Worm (Caenorhabditis elegans) whole organism, L1 larva: Measurements from ENCODE around the gene F49C5.12.

Source experiments
- C16A3.4 ChIP-seq: fragments of 150-350 bp; optimal IDR thresholded peaks from 2 replicates; lab custom pipeline; 2014; ENCODE audit warnings: missing biosample characterization, missing genetic modification characterization
- F16B12.6 ChIP-seq: fragments of 150-350 bp; optimal IDR thresholded peaks from 2 replicates; lab custom pipeline; 2014; ENCODE audit warnings: missing biosample characterization, missing genetic modification characterization
- Y116A8C.19 ChIP-seq: sonication (generic microtip); optimal IDR thresholded peaks from 2 replicates; lab custom pipeline; 2016; ENCODE audit warnings: missing compliant biosample characterization, missing genetic modification characterization, borderline replicate concordance
- alr-1 ChIP-seq: fragments of 200-800 bp; sonication (Bioruptor generic); optimal IDR thresholded peaks from 2 replicates; lab custom pipeline; 2018; ENCODE audit warnings: borderline replicate concordance, mild to moderate bottlenecking, missing genetic modification characterization, missing compliant biosample characterization
- ama-1 ChIP-seq: fragments of 150-350 bp; optimal IDR thresholded peaks from 2 replicates; lab custom pipeline; 2014
- blmp-1 ChIP-seq: fragments of 150-350 bp; optimal IDR thresholded peaks from 2 replicates; lab custom pipeline; 2014; ENCODE audit warnings: missing biosample characterization, missing genetic modification characterization
- ceh-8 ChIP-seq: fragments of 200-800 bp; sonication (Bioruptor generic); optimal IDR thresholded peaks from 2 replicates; lab custom pipeline; 2018; ENCODE audit warnings: mild to moderate bottlenecking, missing genetic modification characterization, moderate library complexity, missing compliant biosample characterization
- ceh-82 ChIP-seq, 3 experiments: fragments of 150-350 bp in 1 of 3; sonication (generic microtip) in 2 of 3; optimal IDR thresholded peaks; 2 replicates each; lab custom pipeline; 2014 to 2017; ENCODE audit warnings: missing biosample characterization in 3 of 3, missing genetic modification characterization in 3 of 3
- ces-1 ChIP-seq: fragments of 150-350 bp; optimal IDR thresholded peaks from 2 replicates; lab custom pipeline; 2014; ENCODE audit warnings: missing biosample characterization, missing genetic modification reagents, missing genetic modification characterization
- dpl-1 ChIP-seq, 3 experiments: fragments of 150-350 bp in 2 of 3; sonication (generic microtip) in 1 of 3; optimal IDR thresholded peaks; 2 replicates each; lab custom pipeline; 2014 to 2017; ENCODE audit warnings: missing biosample characterization in 3 of 3, missing genetic modification characterization in 3 of 3, missing genetic modification reagents in 3 of 3
- dsc-1 ChIP-seq: sonication (generic microtip); optimal IDR thresholded peaks from 2 replicates; lab custom pipeline; 2016; ENCODE audit warnings: mild to moderate bottlenecking, missing genetic modification characterization, missing compliant biosample characterization
- efl-3 ChIP-seq: fragments of 200-800 bp; sonication (Bioruptor generic); optimal IDR thresholded peaks from 2 replicates; lab custom pipeline; 2018; ENCODE audit warnings: mild to moderate bottlenecking, missing genetic modification characterization, missing compliant biosample characterization
- elt-2 ChIP-seq: sonication (generic microtip); optimal IDR thresholded peaks from 2 replicates; lab custom pipeline; 2016; ENCODE audit warnings: missing genetic modification characterization, mild to moderate bottlenecking, inconsistent platforms, missing compliant biosample characterization, missing genetic modification reagents
- elt-3 ChIP-seq, 6 experiments: fragments of 150-350 bp in 1 of 6; sonication (generic microtip); optimal IDR thresholded peaks; 2 replicates each; lab custom pipeline; 2017 to 2018; ENCODE audit warnings: missing biosample characterization in 6 of 6, missing genetic modification characterization in 6 of 6, inconsistent platforms in 1 of 6
- ets-5 ChIP-seq: fragments of 200-800 bp; sonication (Bioruptor generic); IDR thresholded peaks from 2 replicates; pipeline ENCODE4 v1.3.6; 2022; ENCODE audit warnings: missing genetic modification characterization, missing compliant biosample characterization
- fkh-4 ChIP-seq: sonication (generic microtip); optimal IDR thresholded peaks from 2 replicates; lab custom pipeline; 2016; ENCODE audit warnings: missing compliant biosample characterization, missing genetic modification characterization, borderline replicate concordance
- fos-1 ChIP-seq: fragments of 150-350 bp; optimal IDR thresholded peaks from 2 replicates; lab custom pipeline; 2014; ENCODE audit warnings: missing biosample characterization, missing genetic modification characterization
- hlh-17 ChIP-seq: fragments of 200-800 bp; sonication (Bioruptor generic); optimal IDR thresholded peaks from 2 replicates; lab custom pipeline; 2018; ENCODE audit warnings: missing genetic modification characterization, mild to moderate bottlenecking, missing compliant biosample characterization, moderate library complexity, borderline replicate concordance
- irx-1 ChIP-seq: sonication (generic microtip); optimal IDR thresholded peaks from 2 replicates; lab custom pipeline; 2016; ENCODE audit warnings: missing genetic modification characterization, missing compliant biosample characterization
- lin-14 ChIP-seq: fragments of 200-800 bp; sonication (Bioruptor generic); optimal IDR thresholded peaks from 2 replicates; lab custom pipeline; 2018; ENCODE audit warnings: mild to moderate bottlenecking, missing genetic modification characterization, moderate library complexity, missing compliant biosample characterization
- lir-3 ChIP-seq: sonication (generic microtip); optimal IDR thresholded peaks from 2 replicates; lab custom pipeline; 2016; ENCODE audit warnings: mild to moderate bottlenecking, missing genetic modification characterization, moderate library complexity, missing compliant biosample characterization; ENCODE audit not compliant: poor library complexity
- nhr-11 ChIP-seq: fragments of 150-350 bp; optimal IDR thresholded peaks from 2 replicates; lab custom pipeline; 2014; ENCODE audit warnings: missing biosample characterization, missing genetic modification characterization
- nhr-12 ChIP-seq: sonication (generic microtip); optimal IDR thresholded peaks from 2 replicates; lab custom pipeline; 2017; ENCODE audit warnings: missing biosample characterization, missing genetic modification characterization
- nhr-19 ChIP-seq: fragments of 200-800 bp; sonication (Bioruptor generic); conservative IDR thresholded peaks from 2 replicates; pipeline ENCODE4 v1.3.6; 2022; ENCODE audit warnings: missing genetic modification characterization, missing compliant biosample characterization
- nhr-20 ChIP-seq: sonication (generic microtip); optimal IDR thresholded peaks from 2 replicates; lab custom pipeline; 2016; ENCODE audit warnings: mild to moderate bottlenecking, missing genetic modification characterization, missing compliant biosample characterization
- nhr-237 ChIP-seq: fragments of 150-350 bp; optimal IDR thresholded peaks from 2 replicates; lab custom pipeline; 2014; ENCODE audit warnings: missing biosample characterization, missing genetic modification characterization
- nhr-47 ChIP-seq: sonication (generic microtip); optimal IDR thresholded peaks from 2 replicates; lab custom pipeline; 2016; ENCODE audit warnings: mild to moderate bottlenecking, missing genetic modification characterization, moderate library complexity, missing compliant biosample characterization
- nhr-76 ChIP-seq: sonication (generic microtip); optimal IDR thresholded peaks from 2 replicates; lab custom pipeline; 2017; ENCODE audit warnings: missing biosample characterization, missing genetic modification characterization
- nhr-85 ChIP-seq: sonication (generic microtip); peaks from one replicate; lab custom pipeline; 2016; ENCODE audit warnings: missing genetic modification characterization, inconsistent platforms, missing compliant biosample characterization
- nhr-90 ChIP-seq: sonication (generic microtip); optimal IDR thresholded peaks from 2 replicates; lab custom pipeline; 2016; ENCODE audit warnings: mild to moderate bottlenecking, missing genetic modification characterization, missing compliant biosample characterization; ENCODE audit not compliant: poor library complexity
- pax-3 ChIP-seq: fragments of 200-800 bp; sonication (Bioruptor generic); optimal IDR thresholded peaks from 2 replicates; lab custom pipeline; 2018; ENCODE audit warnings: mild to moderate bottlenecking, missing genetic modification characterization, moderate library complexity, missing compliant biosample characterization
- skn-1 ChIP-seq: fragments of 150-350 bp; optimal IDR thresholded peaks from 2 replicates; lab custom pipeline; 2014; ENCODE audit warnings: missing biosample characterization, missing genetic modification characterization
- snpc-4 ChIP-seq: fragments of 150-350 bp; optimal IDR thresholded peaks from 2 replicates; lab custom pipeline; 2014; ENCODE audit warnings: missing biosample characterization, missing genetic modification characterization
- snu-23 ChIP-seq: sonication (generic microtip); optimal IDR thresholded peaks from 2 replicates; lab custom pipeline; 2016; ENCODE audit warnings: missing genetic modification characterization, missing compliant biosample characterization
- sox-4 ChIP-seq: sonication (generic microtip); optimal IDR thresholded peaks from 2 replicates; lab custom pipeline; 2016; ENCODE audit warnings: missing genetic modification characterization, missing compliant biosample characterization
- sptf-1 ChIP-seq: fragments of 150-350 bp; optimal IDR thresholded peaks from 2 replicates; lab custom pipeline; 2014; ENCODE audit warnings: missing biosample characterization, missing genetic modification characterization
- swsn-7 ChIP-seq: sonication (generic microtip); optimal IDR thresholded peaks from 2 replicates; lab custom pipeline; 2016; ENCODE audit warnings: missing genetic modification characterization, missing compliant biosample characterization
- tlp-1 ChIP-seq: fragments of 150-350 bp; optimal IDR thresholded peaks from 2 replicates; lab custom pipeline; 2014; ENCODE audit warnings: missing biosample characterization, missing genetic modification characterization
- unc-30 ChIP-seq: sonication (generic microtip); optimal IDR thresholded peaks from 2 replicates; lab custom pipeline; 2017; ENCODE audit warnings: missing biosample characterization, missing genetic modification characterization
- xbp-1 ChIP-seq: sonication (generic microtip); optimal IDR thresholded peaks from 2 replicates; lab custom pipeline; 2016; ENCODE audit warnings: missing genetic modification characterization, missing compliant biosample characterization
- ztf-4 ChIP-seq: fragments of 150-350 bp; optimal IDR thresholded peaks from 2 replicates; lab custom pipeline; 2014; ENCODE audit warnings: missing biosample characterization, missing genetic modification characterization

Gene F49C5.12

DNA sequence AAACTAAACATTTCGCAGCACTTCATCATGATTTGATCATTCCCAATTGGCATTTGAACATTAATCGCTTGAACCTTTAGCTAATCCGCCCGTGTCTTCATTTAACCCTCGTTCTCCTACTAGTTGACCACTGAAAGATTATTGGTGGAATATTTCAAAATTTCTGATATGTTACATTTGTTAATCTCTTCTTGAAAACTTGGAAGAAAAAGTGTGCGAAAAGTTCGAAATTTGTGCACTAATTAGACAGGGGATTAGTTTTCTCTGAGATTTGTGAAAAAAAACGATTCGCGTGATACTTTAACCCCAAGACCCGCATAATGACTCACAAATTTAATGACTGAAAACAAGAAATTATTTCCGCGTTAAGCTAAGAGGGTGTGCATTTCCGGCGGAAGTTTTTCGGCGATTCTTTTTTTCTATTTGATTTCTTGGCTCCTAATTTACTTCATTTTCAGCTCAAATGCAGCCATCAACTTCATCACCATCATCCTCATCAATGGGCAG lies 24.8 kb downstream of the F49C5.12 start, which contains the start of gene nimk-1:
Gene nimk-1 (plus strand): TSS at position 457 of the 507 bp plus-strand sequence.
- TF ChIP-seq lin-14 (no peak), nhr-19 (no peak), dsc-1 (tag; lab: Kevin White, UChicago) (peak; percentile 64)
- TF ChIP-seq, all 84 proteins: peak for 1

DNA sequence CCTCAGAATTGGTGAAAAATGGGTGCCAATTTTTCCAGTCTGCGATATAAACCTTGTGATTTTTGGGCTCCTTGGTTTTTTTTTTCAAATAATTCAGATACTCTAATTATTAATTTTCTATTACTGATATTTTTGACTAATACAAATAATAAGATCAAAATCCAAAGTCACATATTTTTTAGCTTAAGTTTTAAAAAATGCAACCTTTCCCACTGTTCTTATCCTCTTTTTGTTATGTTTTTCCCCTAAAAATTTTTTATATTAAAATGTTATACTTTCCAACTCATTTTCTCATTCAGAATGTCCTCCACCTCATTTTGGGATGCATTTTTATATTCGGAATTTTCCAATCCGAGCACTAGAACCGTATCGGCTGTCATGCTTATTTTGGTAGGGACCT lies 29.2 kb downstream of the F49C5.12 start, which contains the start of gene srx-120:
Gene srx-120 (plus strand): TSS at position 301 of the 400 bp plus-strand sequence.
- no peak for TF ChIP-seq alr-1 (tag; lab: Kevin White, UChicago)
- no peak for TF ChIP-seq nhr-19
- TF ChIP-seq nhr-90 (tag; lab: Kevin White, UChicago), result no peak
- TF ChIP-seq nhr-20 (tag; lab: Kevin White, UChicago), result no peak
- no peak for TF ChIP-seq lir-3
- no peak for TF ChIP-seq ceh-8 (GFP tag; lab: Kevin White, UChicago)
- TF ChIP-seq hlh-17 (GFP tag; lab: Kevin White, UChicago), result no peak
- TF ChIP-seq ces-1 (GFP tag; lab: Kevin White, UChicago), result no peak
- no peak for TF ChIP-seq pax-3 (tag; lab: Kevin White, UChicago)
- no peak for TF ChIP-seq nhr-76 (tag; lab: Kevin White, UChicago)
- no peak for TF ChIP-seq sptf-1 (tag; lab: Kevin White, UChicago)
- no peak for TF ChIP-seq snu-23 (GFP tag; lab: Kevin White, UChicago)
- TF ChIP-seq Y116A8C.19 (tag; lab: Kevin White, UChicago), result no peak
- no peak for TF ChIP-seq nhr-237 (tag; lab: Kevin White, UChicago)
- no peak for TF ChIP-seq C16A3.4 (tag; lab: Kevin White, UChicago)
- TF ChIP-seq tlp-1 (tag; lab: Kevin White, UChicago), result no peak
- TF ChIP-seq, all 84 proteins: peak for 0

DNA sequence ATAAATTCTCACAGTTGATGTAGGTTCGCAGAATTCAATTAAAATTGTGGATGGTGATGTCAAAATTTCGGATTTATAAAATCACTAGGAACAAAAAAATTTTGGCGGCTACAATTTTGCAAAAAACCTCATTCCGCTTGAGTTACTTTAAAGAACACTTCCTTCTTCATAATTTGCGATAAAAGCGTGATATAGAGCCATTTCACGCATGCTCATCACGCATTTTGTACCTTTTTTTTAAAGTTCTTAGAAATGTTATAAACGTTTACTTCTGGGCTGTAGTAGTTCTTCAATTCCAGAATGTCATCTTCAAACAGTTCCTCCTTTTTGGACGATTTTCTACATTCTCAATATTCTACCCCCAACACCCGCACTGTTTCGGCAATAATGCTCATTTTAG lies 32.2 kb downstream of the F49C5.12 start, which contains the start of gene srx-119:
Gene srx-119 (plus strand): TSS at position 301 of the 400 bp plus-strand sequence.
- no peak for TF ChIP-seq nhr-11 (tag; lab: Kevin White, UChicago)
- TF ChIP-seq xbp-1 (tag; lab: Kevin White, UChicago), result no peak
- TF ChIP-seq fkh-4, result no peak
- TF ChIP-seq ceh-82 (tag; optimal IDR thresholded peaks at IDR 0.05; lab: Kevin White, UChicago), result no peak
- no peak for TF ChIP-seq dpl-1 (GFP tag; optimal IDR thresholded peaks at IDR 0.05; lab: Kevin White, UChicago)
- TF ChIP-seq F16B12.6, result no peak
- no peak for TF ChIP-seq snpc-4 (tag; lab: Kevin White, UChicago)
- TF ChIP-seq fos-1 (tag; lab: Kevin White, UChicago), result no peak
- TF ChIP-seq nhr-12, result no peak
- TF ChIP-seq pax-3 (tag; lab: Kevin White, UChicago), result no peak
- TF ChIP-seq ets-5 (GFP tag; lab: Robert Waterston, UW), result no peak
- TF ChIP-seq unc-30 (tag; lab: Kevin White, UChicago), result no peak
- TF ChIP-seq nhr-47, result no peak
- no peak for TF ChIP-seq sox-4
- TF ChIP-seq elt-2 (tag; lab: Kevin White, UChicago), result no peak
- TF ChIP-seq, all 84 proteins: peak for 0

DNA sequence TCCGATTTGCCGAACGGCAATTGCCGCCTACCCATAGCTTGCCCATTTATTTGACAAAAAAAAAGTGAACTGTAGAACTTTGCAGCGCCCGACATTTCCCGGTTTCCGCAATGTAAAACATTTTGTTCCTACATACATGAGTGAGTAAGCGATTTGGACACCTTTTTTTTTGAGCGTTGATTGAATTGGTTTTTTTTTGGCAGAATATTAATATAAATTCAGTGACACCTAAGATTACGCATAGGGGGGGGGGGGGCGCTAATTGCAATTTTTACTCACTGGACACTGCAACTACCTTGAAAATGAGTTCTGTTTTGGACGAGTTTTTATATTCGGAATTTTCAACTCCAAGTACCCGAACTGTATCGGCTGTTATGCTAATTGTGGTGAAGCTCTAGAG lies 34.6 kb downstream of the F49C5.12 start, which contains the start of gene srx-118:
Gene srx-118 (plus strand): TSS at position 301 of the 400 bp plus-strand sequence.
- TF ChIP-seq ztf-4 (tag; lab: Kevin White, UChicago) (no peak), nhr-19 (no peak), nhr-76 (tag; lab: Kevin White, UChicago) (no peak), skn-1 (tag; lab: Kevin White, UChicago) (no peak), efl-3 (no peak), irx-1 (tag; lab: Kevin White, UChicago) (no peak), nhr-237 (tag; lab: Kevin White, UChicago) (no peak), blmp-1 (tag; lab: Kevin White, UChicago) (no peak), sox-4 (no peak), elt-3 (tag; optimal IDR thresholded peaks at IDR 0.05; lab: Kevin White, UChicago) (no peak), swsn-7 (tag; lab: Kevin White, UChicago) (no peak), elt-2 (tag; lab: Kevin White, UChicago) (no peak), ama-1 (lab: Kevin White, UChicago) (no peak), nhr-85 (tag; lab: Kevin White, UChicago) (no peak), ceh-82 (tag; optimal IDR thresholded peaks at IDR 0.05; lab: Kevin White, UChicago) (no peak)
